Worm (Caenorhabditis elegans): ENCODE results near the gene fkh-4.
A peak's percentile ranks its signal among the peaks of the same experiment; 100 is the strongest.

The fkh-4 gene

DNA sequence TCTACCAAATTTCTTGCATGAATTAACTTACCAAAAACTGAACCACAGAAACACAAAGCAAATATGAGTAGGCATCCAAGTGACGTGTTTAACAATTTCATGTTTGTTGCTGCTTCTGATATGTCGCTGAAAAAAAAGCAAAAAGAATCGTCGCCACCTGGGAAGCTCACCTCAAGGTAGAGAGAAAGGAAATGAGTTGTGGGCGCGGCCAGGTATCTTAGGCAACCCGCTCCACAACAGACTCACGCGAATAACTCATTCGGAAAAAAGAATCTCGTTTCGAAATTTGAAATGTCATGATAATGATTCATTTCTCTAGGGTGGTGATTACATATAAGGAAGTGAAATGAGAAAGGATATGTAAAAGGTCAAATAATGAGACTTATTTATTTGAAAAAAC lies 33.7 kb downstream of the fkh-4 start, which contains the start of gene irld-2:
irld-2 (minus strand) TSS at position 101 of the 400 bp plus-strand sequence.
- TF ChIP-seq nhr-237 (tag; optimal IDR thresholded peaks at IDR 0.05): no peak
- TF ChIP-seq sma-3 (GFP tag; optimal IDR thresholded peaks at IDR 0.05): no peak
- no peak for TF ChIP-seq ztf-11 (tag; optimal IDR thresholded peaks at IDR 0.05)

DNA sequence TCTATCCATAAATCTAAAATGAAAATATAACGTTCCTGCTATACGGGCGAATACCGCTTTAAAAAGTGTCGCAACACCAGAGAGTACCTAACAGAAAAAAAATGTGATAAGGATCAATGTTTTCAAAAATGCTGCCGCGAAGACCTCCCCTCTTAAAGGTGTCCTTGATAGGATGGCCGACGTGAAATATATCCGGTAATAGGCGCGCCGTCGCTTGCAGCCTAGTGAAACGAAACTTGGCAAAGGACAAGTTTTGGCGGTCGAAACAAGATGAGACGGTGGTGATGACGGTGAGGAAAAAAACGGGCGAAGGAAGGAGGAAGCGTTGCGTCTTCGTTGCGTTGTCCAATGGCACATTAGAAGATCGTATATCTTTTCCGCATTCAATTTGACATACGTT lies 39.8 kb downstream of the fkh-4 start:
- no peak for TF ChIP-seq unc-55 (GFP tag; optimal IDR thresholded peaks at IDR 0.05)
- no peak for TF ChIP-seq ztf-11 (tag; optimal IDR thresholded peaks at IDR 0.05)
- no peak for TF ChIP-seq ztf-4 (tag; optimal IDR thresholded peaks at IDR 0.05)
- peak; percentile 13 for TF ChIP-seq sem-4 (tag; optimal IDR thresholded peaks at IDR 0.05)
- no peak for TF ChIP-seq mbf-1 (tag; optimal IDR thresholded peaks at IDR 0.05)
- no peak for TF ChIP-seq snpc-4 (tag; optimal IDR thresholded peaks at IDR 0.05)
- no peak for TF ChIP-seq peb-1 (tag; optimal IDR thresholded peaks at IDR 0.05)
- no peak for TF ChIP-seq unc-62 (GFP tag; optimal IDR thresholded peaks at IDR 0.05)
- TF ChIP-seq elt-1 (tag; optimal IDR thresholded peaks at IDR 0.05): peak; percentile 9
- TF ChIP-seq nhr-23 (tag; optimal IDR thresholded peaks at IDR 0.05): no peak
- no peak for TF ChIP-seq ama-1 (optimal IDR thresholded peaks at IDR 0.05)
- TF ChIP-seq lsy-2 (tag; optimal IDR thresholded peaks at IDR 0.05): no peak
- TF ChIP-seq lin-11 (tag; optimal IDR thresholded peaks at IDR 0.05): no peak
- TF ChIP-seq fos-1 (tag; optimal IDR thresholded peaks at IDR 0.05): no peak
- no peak for TF ChIP-seq R02D3.7 (tag; optimal IDR thresholded peaks at IDR 0.05)
- TF ChIP-seq egl-27 (tag; optimal IDR thresholded peaks at IDR 0.05): no peak
- peak; percentile 20 for TF ChIP-seq blmp-1 (tag; optimal IDR thresholded peaks at IDR 0.05; ENCODE audit: insufficient read depth)
- TF ChIP-seq ceh-16 (tag; optimal IDR thresholded peaks at IDR 0.05): peak; percentile 77
- peak; percentile 70 for TF ChIP-seq nhr-25 (tag; optimal IDR thresholded peaks at IDR 0.05)
- peak; percentile 16 for TF ChIP-seq nhr-129 (tag; optimal IDR thresholded peaks at IDR 0.05)
- peak; percentile 4 for TF ChIP-seq sma-3 (GFP tag; optimal IDR thresholded peaks at IDR 0.05)

DNA sequence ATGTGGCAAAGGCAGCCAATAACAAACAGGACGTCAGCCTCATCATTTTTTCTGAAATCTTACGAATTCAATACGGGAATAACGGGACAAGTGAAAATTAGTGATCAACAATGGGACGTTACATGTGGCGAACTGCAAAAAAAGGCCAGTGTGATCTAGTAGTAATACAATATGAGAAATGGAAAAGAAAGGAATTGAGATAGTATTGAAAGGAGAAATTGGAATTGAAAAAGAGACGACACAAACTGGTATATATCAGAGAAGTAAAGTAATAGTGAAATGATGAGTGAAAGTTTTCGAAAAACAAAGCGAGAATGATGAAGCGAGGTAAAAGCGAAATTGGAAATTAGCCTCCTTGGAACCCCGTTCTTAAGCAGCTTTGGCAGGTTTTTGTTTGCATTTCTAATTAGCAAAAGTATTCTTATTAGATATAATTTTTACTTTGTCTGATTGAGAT lies 41.1 kb downstream of the fkh-4 start, which contains the start of gene C49F8.3:
C49F8.3 (minus strand) TSS at position 51 of the 457 bp plus-strand sequence.
- TF ChIP-seq nhr-129 (tag; optimal IDR thresholded peaks at IDR 0.05) (no peak), blmp-1 (tag; optimal IDR thresholded peaks at IDR 0.05; ENCODE audit: insufficient read depth) (peak; percentile 94), Y55F3AM.14 (GFP tag; optimal IDR thresholded peaks at IDR 0.05) (no peak)

DNA sequence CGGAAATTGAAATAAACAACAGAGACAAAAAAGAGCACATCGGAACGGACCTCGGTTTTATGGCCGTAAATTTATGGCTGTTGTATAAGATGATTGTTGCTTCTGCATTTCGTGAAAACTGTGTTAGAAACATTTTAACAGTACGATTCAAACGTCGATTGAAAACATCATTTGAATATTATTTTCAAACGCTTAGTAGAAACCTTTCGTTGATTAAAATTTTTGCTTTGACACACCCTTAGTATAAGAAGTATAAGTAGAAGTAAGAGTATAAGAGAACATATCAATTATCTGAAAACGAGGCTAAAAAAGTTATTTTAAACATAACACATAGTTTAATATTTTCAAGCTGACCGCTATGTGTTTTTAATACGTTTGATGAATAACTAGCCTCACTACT lies 43.9 kb downstream of the fkh-4 start:
- no peak for TF ChIP-seq gmeb-1 (tag; optimal IDR thresholded peaks at IDR 0.05)
- no peak for TF ChIP-seq elt-1 (tag; optimal IDR thresholded peaks at IDR 0.05)
- TF ChIP-seq nhr-6 (tag; optimal IDR thresholded peaks at IDR 0.05): no peak
- TF ChIP-seq lin-13 (GFP tag; optimal IDR thresholded peaks at IDR 0.05): no peak

DNA sequence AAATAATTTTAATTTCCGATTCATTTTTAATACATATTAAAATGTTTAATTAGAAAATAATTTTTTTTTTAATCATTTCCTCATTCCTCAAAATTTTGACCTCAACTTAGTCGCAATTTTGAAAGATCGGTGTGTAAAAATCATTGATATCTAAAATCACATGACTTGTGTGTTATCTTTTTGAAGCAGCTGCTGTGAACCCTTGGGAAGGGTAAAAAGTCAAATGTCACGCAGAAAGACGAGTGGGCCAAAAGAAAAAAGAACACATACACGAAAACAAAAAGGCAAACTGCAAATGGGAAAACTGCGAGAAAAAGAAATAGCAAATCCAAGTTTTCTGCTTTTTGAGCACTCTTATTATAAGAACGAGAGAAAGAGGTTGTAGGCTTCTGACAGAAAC lies 45.4 kb downstream of the fkh-4 start:
- TF ChIP-seq ceh-16 (tag; optimal IDR thresholded peaks at IDR 0.05): no peak
- TF ChIP-seq ZK546.5 (tag; optimal IDR thresholded peaks at IDR 0.05): no peak
- no peak for TF ChIP-seq mab-5 (tag; optimal IDR thresholded peaks at IDR 0.05)
- TF ChIP-seq elt-1 (tag; optimal IDR thresholded peaks at IDR 0.05): no peak
- TF ChIP-seq mbf-1 (tag; optimal IDR thresholded peaks at IDR 0.05): no peak
- TF ChIP-seq nhr-129 (tag; optimal IDR thresholded peaks at IDR 0.05): peak; percentile 33
- no peak for TF ChIP-seq sem-4 (tag; optimal IDR thresholded peaks at IDR 0.05)
- no peak for TF ChIP-seq F13H6.1 (tag; optimal IDR thresholded peaks at IDR 0.05)
- TF ChIP-seq nhr-21 (tag; optimal IDR thresholded peaks at IDR 0.05): no peak
- TF ChIP-seq ztf-11 (tag; optimal IDR thresholded peaks at IDR 0.05): no peak
- TF ChIP-seq sma-9 (GFP tag; optimal IDR thresholded peaks at IDR 0.05): peak; percentile 44
- TF ChIP-seq sma-9 (tag; optimal IDR thresholded peaks at IDR 0.05): no peak
- TF ChIP-seq nhr-77 (tag; optimal IDR thresholded peaks at IDR 0.05): no peak
- TF ChIP-seq fos-1 (tag; optimal IDR thresholded peaks at IDR 0.05): no peak
- TF ChIP-seq lsy-2 (tag; optimal IDR thresholded peaks at IDR 0.05): peak in 1 of 2 experiments; percentile 38
- no peak for TF ChIP-seq Y55F3AM.14 (GFP tag; optimal IDR thresholded peaks at IDR 0.05)
- no peak for TF ChIP-seq mdl-1 (tag; optimal IDR thresholded peaks at IDR 0.05)
- TF ChIP-seq zag-1 (tag; optimal IDR thresholded peaks at IDR 0.05): no peak
- no peak for TF ChIP-seq alr-1 (tag; optimal IDR thresholded peaks at IDR 0.05)
- no peak for TF ChIP-seq nhr-10 (tag; optimal IDR thresholded peaks at IDR 0.05)
- no peak for TF ChIP-seq nhr-11 (tag; optimal IDR thresholded peaks at IDR 0.05)
- no peak for TF ChIP-seq peb-1 (tag; optimal IDR thresholded peaks at IDR 0.05)
- no peak for TF ChIP-seq nhr-12 (tag; optimal IDR thresholded peaks at IDR 0.05)
- no peak for TF ChIP-seq ceh-82 (tag; optimal IDR thresholded peaks at IDR 0.05)
- no peak for TF ChIP-seq blmp-1 (tag; optimal IDR thresholded peaks at IDR 0.05; ENCODE audit: insufficient read depth)
- TF ChIP-seq nhr-25 (tag; optimal IDR thresholded peaks at IDR 0.05): no peak
- no peak for TF ChIP-seq elt-3 (tag; optimal IDR thresholded peaks at IDR 0.05)
- no peak for TF ChIP-seq unc-62 (GFP tag; optimal IDR thresholded peaks at IDR 0.05)
- TF ChIP-seq ama-1 (optimal IDR thresholded peaks at IDR 0.05): no peak
- TF ChIP-seq ztf-1 (GFP tag; conservative IDR thresholded peaks at IDR 0.05): no peak
- TF ChIP-seq C34F6.9 (tag; optimal IDR thresholded peaks at IDR 0.05): peak; percentile 31
- TF ChIP-seq lin-11 (tag; optimal IDR thresholded peaks at IDR 0.05): no peak

Data from whole organism, L2 larva.